Fruit fly (Drosophila melanogaster) whole organism, embryonic: ENCODE results near the gene CG43680.
A peak's percentile ranks its signal among the peaks of the same experiment; 100 is the strongest.

Source experiments
- B-H2 ChIP-seq: fragments of 200-800 bp; sonication (Bioruptor generic); optimal IDR thresholded peaks from 2 replicates; lab custom pipeline; 2018; ENCODE audit warnings: missing biosample characterization, mild to moderate bottlenecking, missing genetic modification characterization
- CG10209 ChIP-seq: fragments of 200-800 bp; sonication (Bioruptor generic); optimal IDR thresholded peaks from 3 replicates; lab custom pipeline; 2017; ENCODE audit warnings: missing biosample characterization, mild to moderate bottlenecking, missing genetic modification characterization, missing genetic modification reagents
- CG10431 ChIP-seq: fragments of 200-800 bp; sonication (Bioruptor generic); optimal IDR thresholded peaks from 3 replicates; lab custom pipeline; 2018; ENCODE audit warnings: missing biosample characterization, mild to moderate bottlenecking, missing genetic modification characterization
- CG10959 ChIP-seq: fragments of 200-800 bp; sonication (Bioruptor generic); IDR thresholded peaks from 2 replicates; pipeline ENCODE4 v1.3.6; 2022; ENCODE audit warnings: missing biosample characterization, missing genetic modification characterization
- CG11504 ChIP-seq: fragments of 200-800 bp; sonication (Bioruptor generic); optimal IDR thresholded peaks from 3 replicates; lab custom pipeline; 2019; ENCODE audit warnings: missing biosample characterization, mild to moderate bottlenecking, missing genetic modification characterization, moderate library complexity
- CG12236 ChIP-seq: fragments of 200-800 bp; sonication (Bioruptor generic); optimal IDR thresholded peaks from 2 replicates; lab custom pipeline; 2016; ENCODE audit warnings: missing biosample characterization, missing genetic modification characterization
- CG13296 ChIP-seq: fragments of 200-800 bp; sonication (Bioruptor generic); optimal IDR thresholded peaks from 3 replicates; lab custom pipeline; 2018; ENCODE audit warnings: missing biosample characterization, mild to moderate bottlenecking, missing genetic modification characterization
- CG1603 ChIP-seq: fragments of 200-800 bp; sonication (Bioruptor generic); optimal IDR thresholded peaks from 2 replicates; lab custom pipeline; 2019; ENCODE audit warnings: missing biosample characterization, mild to moderate bottlenecking, missing genetic modification characterization, moderate library complexity
- CG17328 ChIP-seq: fragments of 200-800 bp; sonication (Bioruptor generic); IDR thresholded peaks from 2 replicates; pipeline ENCODE4 v1.3.6; 2022; ENCODE audit warnings: missing biosample characterization, missing genetic modification characterization
- CG2678 ChIP-seq: fragments of 200-800 bp; sonication (Bioruptor generic); optimal IDR thresholded peaks from 3 replicates; lab custom pipeline; 2019; ENCODE audit warnings: missing biosample characterization, mild to moderate bottlenecking, missing genetic modification characterization, moderate library complexity
- CG3407 ChIP-seq: fragments of 200-800 bp; sonication (Bioruptor generic); optimal IDR thresholded peaks from 2 replicates; lab custom pipeline; 2018; ENCODE audit warnings: missing biosample characterization, mild to moderate bottlenecking, missing genetic modification characterization
- CG4404 ChIP-seq: fragments of 200-800 bp; sonication (Bioruptor generic); IDR thresholded peaks from 2 replicates; pipeline ENCODE4 v1.3.6; 2022; ENCODE audit warnings: missing biosample characterization, missing genetic modification characterization
- CG4730 ChIP-seq: fragments of 200-800 bp; sonication (Bioruptor generic); IDR thresholded peaks from 2 replicates; pipeline ENCODE4 v1.3.6; 2022; ENCODE audit warnings: missing biosample characterization, missing genetic modification characterization
- CG4820 ChIP-seq: fragments of 200-800 bp; sonication (Bioruptor generic); optimal IDR thresholded peaks from 3 replicates; lab custom pipeline; 2016; ENCODE audit warnings: missing biosample characterization, missing genetic modification characterization
- CG7963 ChIP-seq: fragments of 200-800 bp; sonication (Bioruptor generic); IDR thresholded peaks from 3 replicates; pipeline ENCODE4 v1.3.6; 2022; ENCODE audit warnings: missing biosample characterization, missing genetic modification characterization; ENCODE audit not compliant: partially characterized antibody
- CG7987 ChIP-seq: fragments of 200-800 bp; sonication (Bioruptor generic); optimal IDR thresholded peaks from 2 replicates; lab custom pipeline; 2018; ENCODE audit warnings: missing biosample characterization, mild to moderate bottlenecking, missing genetic modification characterization, moderate library complexity
- CG8089 ChIP-seq: fragments of 200-800 bp; sonication (Bioruptor generic); optimal IDR thresholded peaks from 3 replicates; lab custom pipeline; 2016; ENCODE audit warnings: missing biosample characterization, missing genetic modification characterization
- CG8924 ChIP-seq: fragments of 200-800 bp; optimal IDR thresholded peaks from 3 replicates; lab custom pipeline; 2019; ENCODE audit warnings: missing biosample characterization, mild to moderate bottlenecking, missing genetic modification characterization, moderate library complexity
- CG9727 ChIP-seq: fragments of 200-800 bp; sonication (Bioruptor generic); optimal IDR thresholded peaks from 3 replicates; lab custom pipeline; 2017; ENCODE audit warnings: missing biosample characterization, mild to moderate bottlenecking, missing genetic modification characterization
- CG9797 ChIP-seq: fragments of 200-800 bp; sonication (Bioruptor generic); optimal IDR thresholded peaks from 3 replicates; lab custom pipeline; 2018; ENCODE audit warnings: missing biosample characterization, mild to moderate bottlenecking, missing genetic modification characterization
- CTCF ChIP-seq: fragments of 200-800 bp; sonication (Bioruptor generic); optimal IDR thresholded peaks from 2 replicates; lab custom pipeline; 2017; ENCODE audit warnings: missing biosample characterization, mild to moderate bottlenecking, missing genetic modification characterization, moderate library complexity
- Dip3 ChIP-seq: fragments of 200-800 bp; sonication (Bioruptor generic); optimal IDR thresholded peaks from 3 replicates; lab custom pipeline; 2016; ENCODE audit warnings: missing biosample characterization, missing genetic modification characterization
- Ets97D ChIP-seq: fragments of 200-800 bp; sonication (Bioruptor generic); optimal IDR thresholded peaks from 3 replicates; lab custom pipeline; 2016; ENCODE audit warnings: missing biosample characterization, missing genetic modification characterization
- HLH3B ChIP-seq: fragments of 200-800 bp; sonication (Bioruptor generic); IDR thresholded peaks from 2 replicates; pipeline ENCODE4 v1.3.6; 2022; ENCODE audit warnings: missing biosample characterization, missing genetic modification characterization
- Hr39 ChIP-seq: fragments of >200 bp; optimal IDR thresholded peaks from 2 replicates; lab custom pipeline; 2017
- Hr51 ChIP-seq, 2 experiments: fragments of 200-800 bp; sonication (Bioruptor generic); optimal IDR thresholded peaks; 2 replicates in 1 of 2; 3 replicates in 1 of 2; lab custom pipeline; 2016 to 2018; ENCODE audit warnings: missing biosample characterization in 2 of 2, missing genetic modification characterization in 2 of 2, mild to moderate bottlenecking in 1 of 2, moderate library complexity in 1 of 2
- Mad ChIP-seq: fragments of 200-800 bp; sonication (Bioruptor generic); optimal IDR thresholded peaks from 2 replicates; lab custom pipeline; 2016; ENCODE audit warnings: missing biosample characterization, missing genetic modification characterization
- Mes4 ChIP-seq: fragments of 200-800 bp; sonication (Bioruptor generic); optimal IDR thresholded peaks from 2 replicates; lab custom pipeline; 2016; ENCODE audit warnings: missing biosample characterization, missing genetic modification characterization
- PHDP ChIP-seq: fragments of 200-800 bp; sonication (Bioruptor generic); optimal IDR thresholded peaks from 3 replicates; lab custom pipeline; 2018; ENCODE audit warnings: missing biosample characterization, mild to moderate bottlenecking, missing genetic modification characterization, moderate library complexity
- Rfx ChIP-seq: fragments of 200-800 bp; sonication (Bioruptor generic); IDR thresholded peaks from 2 replicates; pipeline ENCODE4 v1.3.6; 2022; ENCODE audit warnings: missing biosample characterization, missing genetic modification characterization
- Sox100B ChIP-seq: fragments of 200-800 bp; sonication (Bioruptor generic); optimal IDR thresholded peaks from 3 replicates; lab custom pipeline; 2018; ENCODE audit warnings: missing biosample characterization, mild to moderate bottlenecking, missing genetic modification characterization
- al ChIP-seq: fragments of 200-800 bp; sonication (Bioruptor generic); IDR thresholded peaks from 2 replicates; pipeline ENCODE4 v1.3.6; 2022; ENCODE audit warnings: missing biosample characterization, missing genetic modification characterization
- ase ChIP-seq: fragments of 200-800 bp; sonication (Bioruptor generic); IDR thresholded peaks from 3 replicates; pipeline ENCODE4 v1.3.6; 2022; ENCODE audit warnings: missing biosample characterization, missing genetic modification characterization
- bbx ChIP-seq: fragments of 200-800 bp; sonication (Bioruptor generic); IDR thresholded peaks from 2 replicates; pipeline ENCODE4 v1.3.6; 2022; ENCODE audit warnings: missing biosample characterization, missing genetic modification characterization; ENCODE audit not compliant: partially characterized antibody
- dm ChIP-seq: fragments of 200-800 bp; sonication (Bioruptor generic); optimal IDR thresholded peaks from 3 replicates; lab custom pipeline; 2016; ENCODE audit warnings: missing biosample characterization, missing genetic modification characterization
- ewg ChIP-seq: fragments of 200-800 bp; sonication (Bioruptor generic); optimal IDR thresholded peaks from 3 replicates; lab custom pipeline; 2017; ENCODE audit warnings: mild to moderate bottlenecking, missing biosample characterization, missing genetic modification reagents, missing genetic modification characterization
- gsb ChIP-seq: fragments of 200-800 bp; sonication (Bioruptor generic); IDR thresholded peaks from 2 replicates; pipeline ENCODE4 v1.3.6; 2022; ENCODE audit warnings: missing biosample characterization, missing genetic modification characterization
- hb ChIP-seq: fragments of 200-800 bp; sonication (Bioruptor generic); IDR thresholded peaks from 3 replicates; pipeline ENCODE4 v1.3.6; 2022; ENCODE audit warnings: missing biosample characterization, missing genetic modification characterization; ENCODE audit not compliant: partially characterized antibody
- insv ChIP-seq, 2 experiments: fragments of 200-800 bp; sonication (Bioruptor generic); optimal IDR thresholded peaks; 3 replicates each; lab custom pipeline; 2016 to 2018; ENCODE audit warnings: missing biosample characterization in 2 of 2, missing genetic modification characterization in 2 of 2
- lov ChIP-seq, 2 experiments: fragments of 200-800 bp in 1 of 2; fragments of >200 bp in 1 of 2; sonication (Bioruptor generic) in 1 of 2; IDR thresholded peaks in 1 of 2; optimal IDR thresholded peaks in 1 of 2; 2 replicates in 1 of 2; 3 replicates in 1 of 2; pipeline versions ENCODE4 v1.3.6 to Lab custom; 2017 to 2022; ENCODE audit warnings: missing biosample characterization in 1 of 2, missing genetic modification characterization in 1 of 2
- peb ChIP-seq: fragments of 200-800 bp; sonication (Bioruptor generic); IDR thresholded peaks from 2 replicates; pipeline ENCODE4 v1.3.6; 2022; ENCODE audit warnings: missing biosample characterization, missing genetic modification characterization
- pho ChIP-seq: fragments of 200-800 bp; sonication (Bioruptor generic); optimal IDR thresholded peaks from 2 replicates; lab custom pipeline; 2016; ENCODE audit warnings: missing biosample characterization, missing genetic modification characterization
- psq ChIP-seq: fragments of 200-800 bp; sonication (Bioruptor generic); optimal IDR thresholded peaks from 2 replicates; lab custom pipeline; 2017; ENCODE audit warnings: missing biosample characterization, missing genetic modification characterization
- pum ChIP-seq: fragments of 200-800 bp; sonication (Bioruptor generic); optimal IDR thresholded peaks from 2 replicates; lab custom pipeline; 2016; ENCODE audit warnings: missing biosample characterization, missing genetic modification characterization
- rib ChIP-seq: fragments of 200-800 bp; sonication (Bioruptor generic); IDR thresholded peaks from 2 replicates; pipeline ENCODE4 v1.3.6; 2022; ENCODE audit warnings: missing biosample characterization, missing genetic modification characterization
- schlank ChIP-seq: fragments of 200-800 bp; sonication (Bioruptor generic); optimal IDR thresholded peaks from 2 replicates; lab custom pipeline; 2018; ENCODE audit warnings: missing biosample characterization, mild to moderate bottlenecking, missing genetic modification characterization
- sim ChIP-seq: fragments of 200-800 bp; sonication (Bioruptor generic); IDR thresholded peaks from 2 replicates; pipeline ENCODE4 v1.3.6; 2022; ENCODE audit warnings: missing biosample characterization, missing genetic modification characterization
- sisA ChIP-seq: fragments of 200-800 bp; sonication (Bioruptor generic); IDR thresholded peaks from 2 replicates; pipeline ENCODE4 v1.3.6; 2022; ENCODE audit warnings: missing biosample characterization, missing genetic modification characterization
- so ChIP-seq: fragments of 200-800 bp; sonication (Bioruptor generic); IDR thresholded peaks from 3 replicates; pipeline ENCODE4 v1.3.6; 2022; ENCODE audit warnings: missing biosample characterization, missing genetic modification characterization
- stc ChIP-seq: fragments of 200-800 bp; sonication (Bioruptor generic); IDR thresholded peaks from 2 replicates; pipeline ENCODE4 v1.3.6; 2022; ENCODE audit warnings: missing biosample characterization, missing genetic modification characterization
- ttk ChIP-seq: fragments of 200-800 bp; sonication (Bioruptor generic); IDR thresholded peaks from 2 replicates; pipeline ENCODE4 v2.1.2; 2022; ENCODE audit warnings: missing biosample characterization, missing genetic modification characterization
- zen ChIP-seq: fragments of 200-800 bp; sonication (Bioruptor generic); optimal IDR thresholded peaks from 3 replicates; lab custom pipeline; 2018; ENCODE audit warnings: missing biosample characterization, mild to moderate bottlenecking, missing genetic modification characterization, moderate library complexity

Gene CG43680

dm6 chr3L:15034061-15034713, 19.0 kb downstream of the CG43680 start (continued):
- no peak for TF ChIP-seq gsb (GFP tag; lab: Robert Waterston, UW)
- no peak for TF ChIP-seq Mad (GFP tag; lab: Kevin White, UChicago)
- no peak for TF ChIP-seq CG3407
- no peak for TF ChIP-seq CG10431 (GFP tag; lab: Kevin White, UChicago)
- TF ChIP-seq B-H2, result peak; percentile 37
- TF ChIP-seq peb (GFP tag; lab: Robert Waterston, UW), result no peak
- TF ChIP-seq CG7963 (GFP tag; lab: Robert Waterston, UW), result no peak
- no peak for TF ChIP-seq CG7987
- no peak for TF ChIP-seq CG1603 (tag; lab: Kevin White, UChicago)
- no peak for TF ChIP-seq hb (GFP tag; lab: Robert Waterston, UW)
- TF ChIP-seq CG9797 (GFP tag; lab: Kevin White, UChicago), result no peak
- TF ChIP-seq CG10959 (GFP tag; lab: Robert Waterston, UW), result no peak
- TF ChIP-seq Sox100B (GFP tag; lab: Kevin White, UChicago), result peak; percentile 64
- TF ChIP-seq CG10209 (GFP tag; lab: Kevin White, UChicago), result peak; percentile 45
- TF ChIP-seq so (GFP tag; lab: Robert Waterston, UW), result no peak
- TF ChIP-seq insv (GFP tag; optimal IDR thresholded peaks at IDR 0.05; lab: Kevin White, UChicago), result no peak
- peak; percentile 72 for TF ChIP-seq CG11504 (tag; lab: Kevin White, UChicago)
- no peak for TF ChIP-seq stc (GFP tag; lab: Robert Waterston, UW)
- no peak for TF ChIP-seq rib (GFP tag; lab: Robert Waterston, UW)
- no peak for TF ChIP-seq Hr39 (lab: Kevin White, UChicago)
- peak; percentile 57 for TF ChIP-seq CG8924
- no peak for TF ChIP-seq ase (GFP tag; lab: Robert Waterston, UW)
- TF ChIP-seq lov (optimal IDR thresholded peaks at IDR 0.05; lab: Kevin White, UChicago), result no peak
- TF ChIP-seq lov (GFP tag; IDR thresholded peaks at IDR 0.05; lab: Robert Waterston, UW), result no peak
- peak; percentile 54 for TF ChIP-seq CG13296 (GFP tag; lab: Kevin White, UChicago)
- no peak for TF ChIP-seq Mes4 (GFP tag; lab: Kevin White, UChicago)
- no peak for TF ChIP-seq CG4404 (GFP tag; lab: Robert Waterston, UW)
- TF ChIP-seq CG17328 (GFP tag; lab: Robert Waterston, UW), result no peak
- no peak for TF ChIP-seq al (GFP tag; lab: Robert Waterston, UW)
- TF ChIP-seq CG8089 (GFP tag; lab: Kevin White, UChicago), result no peak
- peak; percentile 83 for TF ChIP-seq CG2678 (tag; lab: Kevin White, UChicago)
- TF ChIP-seq ewg (GFP tag; lab: Kevin White, UChicago), result no peak
- TF ChIP-seq CG4820, result no peak
- TF ChIP-seq CG4730, result no peak
- TF ChIP-seq ttk (GFP tag; lab: Robert Waterston, UW), result no peak
- TF ChIP-seq pho (GFP tag; lab: Kevin White, UChicago), result no peak
- peak; percentile 58 for TF ChIP-seq CG9727
- TF ChIP-seq zen (tag; lab: Kevin White, UChicago), result no peak
- no peak for TF ChIP-seq sisA (GFP tag; lab: Robert Waterston, UW)
- TF ChIP-seq CG12236 (GFP tag; lab: Kevin White, UChicago), result no peak
- TF ChIP-seq sim (GFP tag; lab: Robert Waterston, UW), result no peak
- no peak for TF ChIP-seq schlank (tag; lab: Kevin White, UChicago)
- peak in 1 of 2 experiments; percentile 58 for TF ChIP-seq Hr51 (GFP tag; optimal IDR thresholded peaks at IDR 0.05; lab: Kevin White, UChicago)
- no peak for TF ChIP-seq CTCF
- peak; percentile 29 for TF ChIP-seq PHDP (tag; lab: Kevin White, UChicago)
- TF ChIP-seq HLH3B (GFP tag; lab: Robert Waterston, UW), result no peak
- TF ChIP-seq pum (GFP tag; lab: Kevin White, UChicago), result no peak
- no peak for TF ChIP-seq Ets97D (GFP tag; lab: Kevin White, UChicago)
- no peak for TF ChIP-seq Rfx
- TF ChIP-seq psq (GFP tag; lab: Kevin White, UChicago), result no peak
- no peak for TF ChIP-seq Dip3 (GFP tag; lab: Kevin White, UChicago)
- TF ChIP-seq bbx (GFP tag; lab: Robert Waterston, UW), result no peak
- TF ChIP-seq dm (GFP tag; lab: Kevin White, UChicago), result no peak
